Fruit fly (Drosophila melanogaster) whole organism, adult: Measurements from ENCODE around the gene Nop56.

ENCODE experiments used
- CG11617 ChIP-seq: fragments of 200-800 bp; sonication (Bioruptor generic); optimal IDR thresholded peaks from 2 replicates; lab custom pipeline; 2017; ENCODE audit warnings: mild to moderate bottlenecking, missing biosample characterization, missing genetic modification reagents, missing genetic modification characterization
- CG12768 ChIP-seq: fragments of 200-800 bp; sonication (Bioruptor generic); optimal IDR thresholded peaks from 2 replicates; lab custom pipeline; 2017; ENCODE audit warnings: missing biosample characterization, missing genetic modification characterization, mild to moderate bottlenecking, moderate library complexity, missing genetic modification reagents
- CG14711 ChIP-seq: fragments of 200-800 bp; sonication (Bioruptor generic); optimal IDR thresholded peaks from 2 replicates; lab custom pipeline; 2018; ENCODE audit warnings: missing biosample characterization, mild to moderate bottlenecking, missing genetic modification characterization, moderate library complexity
- CG1620 ChIP-seq: fragments of 200-800 bp; sonication (Bioruptor generic); optimal IDR thresholded peaks from 2 replicates; lab custom pipeline; 2016; ENCODE audit warnings: missing biosample characterization, missing genetic modification characterization
- CG33017 ChIP-seq: fragments of 200-800 bp; sonication (Bioruptor generic); optimal IDR thresholded peaks from 2 replicates; lab custom pipeline; 2018; ENCODE audit warnings: missing biosample characterization, mild to moderate bottlenecking, missing genetic modification characterization, moderate library complexity
- CG5204 ChIP-seq: fragments of 200-800 bp; sonication (Bioruptor generic); optimal IDR thresholded peaks from 2 replicates; lab custom pipeline; 2016; ENCODE audit warnings: missing biosample characterization, missing genetic modification characterization
- CG7045 ChIP-seq: fragments of 200-800 bp; sonication (Bioruptor generic); optimal IDR thresholded peaks from 2 replicates; lab custom pipeline; 2017; ENCODE audit warnings: missing biosample characterization, mild to moderate bottlenecking, missing genetic modification characterization
- CG7101 ChIP-seq: fragments of 200-800 bp; sonication (Bioruptor generic); optimal IDR thresholded peaks from 2 replicates; lab custom pipeline; 2018; ENCODE audit warnings: missing biosample characterization, mild to moderate bottlenecking, missing genetic modification characterization, moderate library complexity
- Clk ChIP-seq: fragments of 200-800 bp; sonication (Bioruptor generic); optimal IDR thresholded peaks from 2 replicates; lab custom pipeline; 2017; ENCODE audit warnings: missing biosample characterization, missing genetic modification characterization
- Crg-1 ChIP-seq: fragments of 200-800 bp; sonication (Bioruptor generic); optimal IDR thresholded peaks from 2 replicates; lab custom pipeline; 2016; ENCODE audit warnings: missing biosample characterization, missing genetic modification characterization
- Hr96 ChIP-seq: fragments of 200-800 bp; sonication (Bioruptor generic); optimal IDR thresholded peaks from 2 replicates; lab custom pipeline; 2016; ENCODE audit warnings: missing biosample characterization, missing genetic modification characterization
- Mnt ChIP-seq: fragments of 200-800 bp; sonication (Bioruptor generic); optimal IDR thresholded peaks from 2 replicates; lab custom pipeline; 2016; ENCODE audit warnings: missing biosample characterization, mild to moderate bottlenecking, missing genetic modification characterization
- bab1 ChIP-seq: fragments of 200-800 bp; sonication (Bioruptor generic); optimal IDR thresholded peaks from 3 replicates; lab custom pipeline; 2019; ENCODE audit warnings: missing biosample characterization, mild to moderate bottlenecking, missing genetic modification characterization, moderate library complexity
- cic ChIP-seq: fragments of 200-800 bp; sonication (Bioruptor generic); optimal IDR thresholded peaks from 2 replicates; lab custom pipeline; 2017; ENCODE audit warnings: missing biosample characterization, mild to moderate bottlenecking, missing genetic modification characterization, moderate library complexity
- cnc ChIP-seq, 2 experiments: fragments of >200 bp; optimal IDR thresholded peaks; 2 replicates each; lab custom pipeline; 2017
- kay ChIP-seq: fragments of 200-800 bp; sonication (Bioruptor generic); peaks from one replicate; lab custom pipeline; 2016; ENCODE audit warnings: missing biosample characterization, missing genetic modification characterization, borderline replicate concordance
- ovo ChIP-seq: fragments of 200-800 bp; sonication (Bioruptor generic); optimal IDR thresholded peaks from 2 replicates; lab custom pipeline; 2016; ENCODE audit warnings: missing biosample characterization, missing genetic modification characterization
- pad ChIP-seq: fragments of 200-800 bp; sonication (Bioruptor generic); optimal IDR thresholded peaks from 3 replicates; lab custom pipeline; 2017; ENCODE audit warnings: missing biosample characterization, missing genetic modification characterization, mild to moderate bottlenecking, moderate library complexity, missing genetic modification reagents
- tj ChIP-seq: fragments of 200-800 bp; sonication (Bioruptor generic); optimal IDR thresholded peaks from 3 replicates; lab custom pipeline; 2017; ENCODE audit warnings: missing biosample characterization, mild to moderate bottlenecking, missing genetic modification characterization, moderate library complexity
- toe ChIP-seq: fragments of 200-800 bp; sonication (Bioruptor generic); optimal IDR thresholded peaks from 2 replicates; lab custom pipeline; 2016; ENCODE audit warnings: missing biosample characterization, missing genetic modification characterization

The Nop56 gene

DNA sequence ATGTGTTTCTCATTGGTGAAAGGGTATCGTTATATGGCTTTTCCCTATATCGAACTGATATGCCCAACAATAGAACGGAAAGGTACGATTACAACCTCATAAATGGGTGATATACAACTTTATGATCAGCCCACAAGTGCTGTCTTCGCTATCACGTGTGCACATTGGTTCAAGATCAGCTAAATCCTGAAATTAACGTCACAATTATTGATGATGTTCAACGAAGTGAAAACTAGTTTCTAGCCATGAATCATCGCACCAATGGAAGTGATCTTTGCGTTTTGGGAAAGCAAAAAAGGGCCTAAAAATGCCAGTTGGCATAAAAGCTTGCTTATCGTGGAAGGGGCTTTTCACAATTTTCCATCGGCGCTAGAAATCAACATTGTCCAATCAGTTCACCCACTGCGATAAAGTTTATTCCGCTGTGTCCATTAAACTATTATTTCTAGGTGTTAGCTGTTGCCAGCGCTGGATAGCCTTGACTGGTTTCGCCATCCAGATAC, 43.8 kb upstream of the Nop56 start, which contains the start of gene CG7054:
TSS of gene CG7054 (plus strand) at position 375 of the 503 bp plus-strand sequence.
- TF ChIP-seq tj: peak; percentile 65
- peak; percentile 68 for TF ChIP-seq CG11617 (GFP tag; lab: Kevin White, UChicago)
- peak; percentile 42 for TF ChIP-seq CG14711 (tag; lab: Kevin White, UChicago)
- peak; percentile 49 for TF ChIP-seq pad (GFP tag; lab: Kevin White, UChicago)
- TF ChIP-seq CG7101: peak; percentile 71
- peak; percentile 10 for TF ChIP-seq CG1620
- no peak for TF ChIP-seq Crg-1 (GFP tag; lab: Kevin White, UChicago)
- peak; percentile 98 for TF ChIP-seq kay (GFP tag; lab: Kevin White, UChicago)
- TF ChIP-seq CG7045 (GFP tag; lab: Kevin White, UChicago): peak; percentile 72
- TF ChIP-seq toe (GFP tag; lab: Kevin White, UChicago): no peak
- peak; percentile 78 for TF ChIP-seq cic (GFP tag; lab: Kevin White, UChicago)
- peak; percentile 54 for TF ChIP-seq Mnt (GFP tag; lab: Kevin White, UChicago)
- peak; percentile 46 for TF ChIP-seq Hr96 (GFP tag; lab: Kevin White, UChicago)
- TF ChIP-seq CG5204 (GFP tag; lab: Kevin White, UChicago): no peak
- peak; percentile 65 for TF ChIP-seq CG33017 (tag; lab: Kevin White, UChicago)
- TF ChIP-seq CG12768 (GFP tag; lab: Kevin White, UChicago): peak; percentile 61
- TF ChIP-seq Clk (GFP tag; lab: Kevin White, UChicago): no peak
- peak; percentile 9 for TF ChIP-seq ovo (GFP tag; lab: Kevin White, UChicago)
- no peak for TF ChIP-seq cnc (optimal IDR thresholded peaks at IDR 0.05; lab: Kevin White, UChicago)
- TF ChIP-seq bab1 (GFP tag; lab: Kevin White, UChicago): peak; percentile 15

DNA sequence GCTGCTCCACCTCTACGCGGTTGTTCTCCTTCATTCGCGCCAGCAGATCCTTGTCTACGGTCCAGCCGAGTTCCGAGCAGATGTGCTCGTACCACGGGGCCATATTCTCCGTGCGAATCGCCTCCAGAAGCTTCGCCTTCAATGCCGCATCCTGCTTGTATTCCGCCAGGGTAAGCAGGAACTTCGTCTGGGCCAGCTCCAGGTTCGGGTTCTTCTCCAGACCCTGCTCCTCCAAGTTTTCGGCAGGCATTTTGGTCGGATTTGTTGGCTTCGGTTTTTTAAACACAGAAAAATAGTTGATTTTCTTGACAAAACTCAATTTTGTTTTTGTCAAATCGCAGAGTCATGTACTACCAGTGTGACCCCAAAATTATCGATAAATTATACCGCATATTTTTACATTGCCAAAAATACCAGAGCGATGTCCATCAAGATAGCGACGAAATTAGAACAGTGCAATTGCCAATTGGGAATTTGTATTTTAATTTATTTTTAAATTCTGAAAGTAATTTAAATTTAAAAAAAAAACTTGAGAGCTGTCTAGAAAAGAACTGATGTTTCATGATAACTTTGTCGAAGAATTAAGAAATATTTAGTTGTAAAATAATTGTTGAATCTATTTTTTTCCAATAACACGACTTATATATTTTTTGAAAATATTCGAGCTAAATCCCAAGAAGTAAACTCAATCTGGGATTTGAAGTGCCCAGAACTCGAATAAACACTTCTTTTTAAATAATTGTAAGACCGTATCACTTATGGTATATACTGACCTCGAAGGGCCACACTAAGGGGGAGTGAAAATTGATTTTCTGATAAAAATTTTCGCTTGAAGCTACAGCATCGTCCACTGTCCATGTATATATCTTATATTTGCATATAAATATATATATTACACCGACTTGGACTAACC, 41.1 kb upstream of the Nop56 start, which contains the start of the genes Rpn7 and AP-2mu:
TSS of gene Rpn7 (minus strand) at position 382 of the 913 bp plus-strand sequence.
TSS of gene AP-2mu (plus strand) at position 783 of the 913 bp plus-strand sequence.
- TF ChIP-seq tj (peak; percentile 4), CG12768 (GFP tag; lab: Kevin White, UChicago) (no peak), cnc (optimal IDR thresholded peaks at IDR 0.05; lab: Kevin White, UChicago) (peak; percentile 61 to 73), CG7101 (no peak), pad (GFP tag; lab: Kevin White, UChicago) (peak; percentile 37), kay (GFP tag; lab: Kevin White, UChicago) (peak; percentile 83), Mnt (GFP tag; lab: Kevin White, UChicago) (peak; percentile 16), CG14711 (tag; lab: Kevin White, UChicago) (no peak), Hr96 (GFP tag; lab: Kevin White, UChicago) (no peak)

DNA sequence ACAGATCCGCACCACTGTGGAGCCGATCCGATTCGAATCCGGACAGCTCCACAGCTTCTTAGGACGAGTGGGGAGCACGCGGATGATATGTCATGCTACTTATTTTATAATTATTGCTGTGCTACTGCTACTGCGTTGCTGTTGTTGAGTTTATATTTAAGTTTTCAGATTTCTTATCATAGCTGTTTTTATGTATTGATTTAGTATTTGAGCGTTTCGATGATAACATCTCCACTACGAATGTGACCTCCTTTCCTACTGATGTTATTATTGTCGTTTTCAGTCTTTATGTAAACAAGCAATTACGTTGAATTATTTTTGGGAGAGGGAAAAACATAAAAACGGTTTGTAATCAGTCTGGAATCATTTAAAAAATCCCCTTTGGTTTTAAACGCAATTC, 35.1 kb upstream of the Nop56 start:
- TF ChIP-seq bab1 (GFP tag; lab: Kevin White, UChicago): no peak
- TF ChIP-seq ovo (GFP tag; lab: Kevin White, UChicago): no peak
- no peak for TF ChIP-seq CG33017 (tag; lab: Kevin White, UChicago)
- no peak for TF ChIP-seq CG1620
- TF ChIP-seq toe (GFP tag; lab: Kevin White, UChicago): no peak
- no peak for TF ChIP-seq CG11617 (GFP tag; lab: Kevin White, UChicago)
- no peak for TF ChIP-seq kay (GFP tag; lab: Kevin White, UChicago)
- TF ChIP-seq Mnt (GFP tag; lab: Kevin White, UChicago): no peak
- TF ChIP-seq CG14711 (tag; lab: Kevin White, UChicago): no peak
- TF ChIP-seq tj: no peak
- TF ChIP-seq Hr96 (GFP tag; lab: Kevin White, UChicago): no peak
- no peak for TF ChIP-seq CG5204 (GFP tag; lab: Kevin White, UChicago)
- TF ChIP-seq CG7101: no peak
- no peak for TF ChIP-seq CG7045 (GFP tag; lab: Kevin White, UChicago)

DNA sequence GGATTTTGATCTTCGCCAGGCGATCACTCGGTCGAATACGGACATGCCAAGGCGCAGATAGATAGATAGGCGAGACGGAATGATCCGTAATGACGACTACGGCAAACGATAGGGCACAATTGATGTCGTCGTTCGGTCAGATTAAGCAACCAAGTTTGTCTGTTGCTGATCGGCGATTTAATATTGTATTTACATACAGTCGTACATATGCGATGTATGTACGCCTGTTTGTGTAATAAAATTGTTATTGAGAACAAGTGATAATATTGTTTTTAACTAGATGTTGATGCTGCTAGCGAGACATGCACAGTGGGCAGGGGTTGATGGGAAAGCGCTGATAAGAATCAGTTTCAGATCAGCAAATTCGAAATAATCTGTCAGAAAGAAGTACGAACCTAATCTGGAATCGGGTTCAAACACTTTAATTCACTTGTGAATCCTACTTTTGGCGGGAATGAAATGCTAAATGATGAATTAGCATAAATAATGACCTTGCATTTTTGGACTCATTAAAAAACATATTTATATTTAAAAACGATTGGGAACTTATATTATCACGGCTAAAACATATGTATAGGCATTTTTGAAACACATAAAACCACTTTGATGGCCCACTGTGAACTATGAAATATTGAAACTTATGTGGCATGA, 34.6 kb upstream of the Nop56 start:
- TF ChIP-seq cnc (optimal IDR thresholded peaks at IDR 0.05; lab: Kevin White, UChicago) (peak in 1 of 2 experiments; percentile 25), CG7045 (GFP tag; lab: Kevin White, UChicago) (peak; percentile 34), tj (peak; percentile 13), toe (GFP tag; lab: Kevin White, UChicago) (peak; percentile 4), pad (GFP tag; lab: Kevin White, UChicago) (no peak), Crg-1 (GFP tag; lab: Kevin White, UChicago) (no peak)
